Worm (Caenorhabditis elegans) whole organism, L2 larva: ENCODE measurements around the gene asna-1.

ENCODE experiments used
- F13H6.1 ChIP-seq: sonication (generic microtip); optimal IDR thresholded peaks from 2 replicates; lab custom pipeline; 2016; ENCODE audit warnings: missing genetic modification characterization, missing compliant biosample characterization
- alr-1 ChIP-seq: fragments of 150-350 bp; optimal IDR thresholded peaks from 2 replicates; lab custom pipeline; 2014; ENCODE audit warnings: missing biosample characterization, missing genetic modification characterization
- aly-2 ChIP-seq: fragments of 150-350 bp; optimal IDR thresholded peaks from 2 replicates; lab custom pipeline; 2014; ENCODE audit warnings: missing biosample characterization, missing genetic modification characterization
- ama-1 ChIP-seq: fragments of 150-350 bp; optimal IDR thresholded peaks from 2 replicates; lab custom pipeline; 2018; ENCODE audit warnings: inconsistent platforms
- ceh-82 ChIP-seq: fragments of 150-350 bp; optimal IDR thresholded peaks from 2 replicates; lab custom pipeline; 2014; ENCODE audit warnings: missing biosample characterization, missing genetic modification characterization
- crh-2 ChIP-seq: sonication (generic microtip); optimal IDR thresholded peaks from 2 replicates; lab custom pipeline; 2017; ENCODE audit warnings: missing biosample characterization, missing genetic modification characterization
- elt-1 ChIP-seq: fragments of 150-350 bp; optimal IDR thresholded peaks from 2 replicates; lab custom pipeline; 2014; ENCODE audit warnings: missing biosample characterization, missing genetic modification characterization
- elt-3 ChIP-seq: sonication (generic microtip); optimal IDR thresholded peaks from 2 replicates; lab custom pipeline; 2017; ENCODE audit warnings: missing biosample characterization, missing genetic modification characterization
- mbf-1 ChIP-seq: sonication (generic microtip); optimal IDR thresholded peaks from 2 replicates; lab custom pipeline; 2017; ENCODE audit warnings: missing biosample characterization, missing genetic modification characterization
- nhr-12 ChIP-seq: fragments of 150-350 bp; optimal IDR thresholded peaks from 2 replicates; lab custom pipeline; 2014; ENCODE audit warnings: missing biosample characterization, missing genetic modification characterization
- nhr-129 ChIP-seq: fragments of 150-350 bp; optimal IDR thresholded peaks from 2 replicates; lab custom pipeline; 2014; ENCODE audit warnings: missing biosample characterization, missing genetic modification characterization
- nhr-237 ChIP-seq: fragments of 150-350 bp; optimal IDR thresholded peaks from 2 replicates; lab custom pipeline; 2014; ENCODE audit warnings: missing biosample characterization, missing genetic modification characterization
- nhr-77 ChIP-seq: fragments of 150-350 bp; optimal IDR thresholded peaks from 2 replicates; lab custom pipeline; 2014; ENCODE audit warnings: missing biosample characterization, missing genetic modification characterization
- unc-39 ChIP-seq: fragments of 150-350 bp; optimal IDR thresholded peaks from 2 replicates; lab custom pipeline; 2014; ENCODE audit warnings: missing biosample characterization, missing genetic modification characterization

- TF ChIP-seq elt-1 (tag; lab: Kevin White, UChicago) = no peak
- no peak for TF ChIP-seq nhr-129 (tag; lab: Kevin White, UChicago)
- TF ChIP-seq crh-2 (tag; lab: Kevin White, UChicago) = no peak
- no peak for TF ChIP-seq ama-1 (lab: Kevin White, UChicago)
- no peak for TF ChIP-seq elt-3 (tag; lab: Kevin White, UChicago)
- TF ChIP-seq mbf-1 (tag; lab: Kevin White, UChicago) = no peak
- no peak for TF ChIP-seq nhr-12
- TF ChIP-seq aly-2 (tag; lab: Kevin White, UChicago) = no peak
- no peak for TF ChIP-seq unc-39 (tag; lab: Kevin White, UChicago)
- no peak for TF ChIP-seq F13H6.1 (tag; lab: Kevin White, UChicago)
- TF ChIP-seq ceh-82 (tag; lab: Kevin White, UChicago) = no peak
- no peak for TF ChIP-seq nhr-77 (tag; lab: Kevin White, UChicago)
- TF ChIP-seq alr-1 = no peak
- TF ChIP-seq nhr-237 (tag; lab: Kevin White, UChicago) = no peak
Observed at ce11 chrIII:8858482-8858881, 36.4 kb upstream of the asna-1 start.
